Fruit fly (Drosophila melanogaster) whole organism, adult: Measurements from ENCODE around the gene UBL3.

Experiments used
- CG11617 ChIP-seq: fragments of 200-800 bp; sonication (Bioruptor generic); optimal IDR thresholded peaks from 2 replicates; lab custom pipeline; 2017; ENCODE audit warnings: mild to moderate bottlenecking, missing biosample characterization, missing genetic modification reagents, missing genetic modification characterization
- CG12768 ChIP-seq: fragments of 200-800 bp; sonication (Bioruptor generic); optimal IDR thresholded peaks from 2 replicates; lab custom pipeline; 2017; ENCODE audit warnings: missing biosample characterization, missing genetic modification characterization, mild to moderate bottlenecking, moderate library complexity, missing genetic modification reagents
- Clk ChIP-seq: fragments of 200-800 bp; sonication (Bioruptor generic); optimal IDR thresholded peaks from 2 replicates; lab custom pipeline; 2017; ENCODE audit warnings: missing biosample characterization, missing genetic modification characterization
- Crg-1 ChIP-seq: fragments of 200-800 bp; sonication (Bioruptor generic); optimal IDR thresholded peaks from 2 replicates; lab custom pipeline; 2016; ENCODE audit warnings: missing biosample characterization, missing genetic modification characterization
- Hr96 ChIP-seq: fragments of 200-800 bp; sonication (Bioruptor generic); optimal IDR thresholded peaks from 2 replicates; lab custom pipeline; 2016; ENCODE audit warnings: missing biosample characterization, missing genetic modification characterization
- ovo ChIP-seq: fragments of 200-800 bp; sonication (Bioruptor generic); optimal IDR thresholded peaks from 2 replicates; lab custom pipeline; 2016; ENCODE audit warnings: missing biosample characterization, missing genetic modification characterization
- pad ChIP-seq: fragments of 200-800 bp; sonication (Bioruptor generic); optimal IDR thresholded peaks from 3 replicates; lab custom pipeline; 2017; ENCODE audit warnings: missing biosample characterization, missing genetic modification characterization, mild to moderate bottlenecking, moderate library complexity, missing genetic modification reagents
- toe ChIP-seq: fragments of 200-800 bp; sonication (Bioruptor generic); optimal IDR thresholded peaks from 2 replicates; lab custom pipeline; 2016; ENCODE audit warnings: missing biosample characterization, missing genetic modification characterization

DNA sequence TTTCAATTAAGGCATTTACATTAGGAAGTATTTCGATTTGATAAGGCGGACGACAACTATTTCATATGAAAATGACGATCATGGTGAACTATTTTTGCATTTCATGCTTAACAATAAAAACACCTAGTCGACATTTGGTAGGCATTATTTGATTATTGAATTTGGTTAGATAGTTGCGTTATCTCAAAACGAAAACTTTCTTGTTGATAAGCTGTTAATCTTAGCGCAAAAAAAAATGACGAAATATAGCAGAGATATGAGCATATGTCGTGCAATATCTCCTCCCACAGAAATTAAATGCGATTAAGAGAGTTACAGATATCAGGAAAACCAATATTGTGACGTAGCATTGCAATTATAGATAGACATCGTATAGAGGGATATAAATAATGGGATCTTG is 35.8 kb upstream of the UBL3 start:
- TF ChIP-seq CG12768 (no peak), Hr96 (GFP tag; lab: Kevin White, UChicago) (no peak), ovo (no peak), pad (GFP tag; lab: Kevin White, UChicago) (no peak), CG11617 (GFP tag; lab: Kevin White, UChicago) (no peak), Crg-1 (no peak), toe (GFP tag; lab: Kevin White, UChicago) (no peak), Clk (no peak)
